Fruit fly (Drosophila melanogaster) whole organism, embryonic: Measurements from ENCODE around the gene mRRF1.

ENCODE experiments used
- Bgb ChIP-seq: fragments of 200-800 bp; sonication (Bioruptor generic); IDR thresholded peaks from 2 replicates; pipeline ENCODE4 v1.3.6; 2022; ENCODE audit warnings: missing biosample characterization, missing genetic modification characterization; ENCODE audit not compliant: partially characterized antibody
- C15 ChIP-seq: fragments of 200-800 bp; sonication (Bioruptor generic); IDR thresholded peaks from 3 replicates; pipeline ENCODE4 v1.3.6; 2022; ENCODE audit warnings: missing biosample characterization, missing genetic modification characterization
- CG10147 ChIP-seq: fragments of 200-800 bp; sonication (Bioruptor generic); optimal IDR thresholded peaks from 2 replicates; lab custom pipeline; 2019; ENCODE audit warnings: missing biosample characterization, mild to moderate bottlenecking, missing genetic modification characterization, moderate library complexity
- CG11085 ChIP-seq: fragments of 200-800 bp; sonication (Bioruptor generic); IDR thresholded peaks from 2 replicates; pipeline ENCODE4 v1.3.6; 2022; ENCODE audit warnings: missing biosample characterization, missing genetic modification characterization
- CG12659 ChIP-seq: fragments of 200-800 bp; sonication (Bioruptor generic); optimal IDR thresholded peaks from 3 replicates; lab custom pipeline; 2017; ENCODE audit warnings: mild to moderate bottlenecking, missing biosample characterization, missing genetic modification reagents, missing genetic modification characterization
- CG12744 ChIP-seq: fragments of 200-800 bp; sonication (Bioruptor generic); optimal IDR thresholded peaks from 2 replicates; lab custom pipeline; 2016; ENCODE audit warnings: missing biosample characterization, missing genetic modification characterization
- CG16779 ChIP-seq: fragments of 200-800 bp; sonication (Bioruptor generic); IDR thresholded peaks from 2 replicates; pipeline ENCODE4 v1.3.6; 2022; ENCODE audit warnings: missing biosample characterization, missing genetic modification characterization
- CG17359 ChIP-seq: fragments of 200-800 bp; sonication (Bioruptor generic); optimal IDR thresholded peaks from 3 replicates; lab custom pipeline; 2018; ENCODE audit warnings: missing biosample characterization, mild to moderate bottlenecking, missing genetic modification characterization, moderate library complexity
- CG2120 ChIP-seq: fragments of 200-800 bp; sonication (Bioruptor generic); optimal IDR thresholded peaks from 3 replicates; lab custom pipeline; 2016; ENCODE audit warnings: missing biosample characterization, missing genetic modification characterization
- CG31224 ChIP-seq: fragments of 200-800 bp; sonication (Bioruptor generic); IDR thresholded peaks from 2 replicates; pipeline ENCODE4 v1.3.6; 2022; ENCODE audit warnings: missing biosample characterization, missing genetic modification characterization
- CG3281 ChIP-seq: fragments of 200-800 bp; sonication (Bioruptor generic); optimal IDR thresholded peaks from 3 replicates; lab custom pipeline; 2017; ENCODE audit warnings: missing biosample characterization, mild to moderate bottlenecking, missing genetic modification characterization
- CG33557 ChIP-seq: fragments of 200-800 bp; sonication (Bioruptor generic); optimal IDR thresholded peaks from 2 replicates; lab custom pipeline; 2019; ENCODE audit warnings: missing biosample characterization, mild to moderate bottlenecking, missing genetic modification characterization, moderate library complexity
- CG3407 ChIP-seq: fragments of 200-800 bp; sonication (Bioruptor generic); optimal IDR thresholded peaks from 2 replicates; lab custom pipeline; 2018; ENCODE audit warnings: missing biosample characterization, mild to moderate bottlenecking, missing genetic modification characterization
- CG34224 ChIP-seq: fragments of 200-800 bp; sonication (Bioruptor generic); IDR thresholded peaks from 3 replicates; pipeline ENCODE4 v1.3.6; 2022; ENCODE audit warnings: missing biosample characterization, missing genetic modification characterization; ENCODE audit not compliant: partially characterized antibody
- CG34376 ChIP-seq: fragments of 200-800 bp; sonication (Bioruptor generic); optimal IDR thresholded peaks from 2 replicates; lab custom pipeline; 2018; ENCODE audit warnings: missing biosample characterization, mild to moderate bottlenecking, missing genetic modification characterization
- CG8290 ChIP-seq, 3 experiments: fragments of 200-800 bp; sonication (Bioruptor generic); optimal IDR thresholded peaks; 2 replicates each; lab custom pipeline; 2016 to 2019; ENCODE audit warnings: missing biosample characterization in 3 of 3, missing genetic modification characterization in 3 of 3, mild to moderate bottlenecking in 2 of 3, moderate library complexity in 1 of 3
- CG8388 ChIP-seq: fragments of 200-800 bp; sonication (Bioruptor generic); optimal IDR thresholded peaks from 2 replicates; lab custom pipeline; 2019; ENCODE audit warnings: missing biosample characterization, mild to moderate bottlenecking, missing genetic modification characterization, moderate library complexity
- Hr3 ChIP-seq: fragments of 200-800 bp; sonication (Bioruptor generic); optimal IDR thresholded peaks from 3 replicates; lab custom pipeline; 2016; ENCODE audit warnings: missing biosample characterization, missing genetic modification characterization
- MBD-R2 ChIP-seq: fragments of 200-800 bp; sonication (Bioruptor generic); IDR thresholded peaks from 2 replicates; pipeline ENCODE4 v1.3.6; 2022; ENCODE audit warnings: missing biosample characterization, missing genetic modification characterization
- Max ChIP-seq: fragments of 200-800 bp; sonication (Bioruptor generic); optimal IDR thresholded peaks from 2 replicates; lab custom pipeline; 2016; ENCODE audit warnings: missing biosample characterization, mild to moderate bottlenecking, missing genetic modification characterization
- NfI ChIP-seq: fragments of 200-800 bp; sonication (Bioruptor generic); optimal IDR thresholded peaks from 3 replicates; lab custom pipeline; 2018; ENCODE audit warnings: missing biosample characterization, mild to moderate bottlenecking, missing genetic modification characterization, moderate library complexity
- Pdp1 ChIP-seq, 2 experiments: fragments of 200-800 bp; sonication (Bioruptor generic); optimal IDR thresholded peaks; 3 replicates each; lab custom pipeline; 2016; ENCODE audit warnings: missing biosample characterization in 2 of 2, missing genetic modification characterization in 2 of 2, mild to moderate bottlenecking in 1 of 2, moderate library complexity in 1 of 2
- Rfx ChIP-seq: fragments of 200-800 bp; sonication (Bioruptor generic); IDR thresholded peaks from 2 replicates; pipeline ENCODE4 v1.3.6; 2022; ENCODE audit warnings: missing biosample characterization, missing genetic modification characterization
- Six4 ChIP-seq: fragments of 200-800 bp; sonication (Bioruptor generic); optimal IDR thresholded peaks from 2 replicates; lab custom pipeline; 2016; ENCODE audit warnings: missing biosample characterization, missing genetic modification characterization
- Sox102F ChIP-seq: fragments of 200-800 bp; sonication (Bioruptor generic); optimal IDR thresholded peaks from 2 replicates; lab custom pipeline; 2018; ENCODE audit warnings: missing biosample characterization, mild to moderate bottlenecking, missing genetic modification characterization, moderate library complexity
- YL-1 ChIP-seq: fragments of 200-800 bp; sonication (Bioruptor generic); optimal IDR thresholded peaks from 3 replicates; lab custom pipeline; 2017; ENCODE audit warnings: missing biosample characterization, mild to moderate bottlenecking, missing genetic modification characterization
- bsh ChIP-seq, 2 experiments: fragments of 200-800 bp; sonication (Bioruptor generic); optimal IDR thresholded peaks; 2 replicates each; lab custom pipeline; 2017 to 2018; ENCODE audit warnings: mild to moderate bottlenecking in 2 of 2, missing biosample characterization in 2 of 2, missing genetic modification characterization in 2 of 2, moderate library complexity in 1 of 2
- cwo ChIP-seq: fragments of 200-800 bp; sonication (Bioruptor generic); optimal IDR thresholded peaks from 3 replicates; lab custom pipeline; 2017; ENCODE audit warnings: missing biosample characterization, missing genetic modification characterization, mild to moderate bottlenecking, moderate library complexity, missing genetic modification reagents
- da ChIP-seq: fragments of 200-800 bp; sonication (Bioruptor generic); optimal IDR thresholded peaks from 2 replicates; lab custom pipeline; 2016; ENCODE audit warnings: missing biosample characterization, missing genetic modification characterization
- en ChIP-seq: fragments of 200-800 bp; sonication (Bioruptor generic); optimal IDR thresholded peaks from 2 replicates; lab custom pipeline; 2016; ENCODE audit warnings: missing biosample characterization, missing genetic modification characterization
- exex ChIP-seq: fragments of 200-800 bp; sonication (Bioruptor generic); optimal IDR thresholded peaks from 4 replicates; lab custom pipeline; 2018; ENCODE audit warnings: missing biosample characterization, mild to moderate bottlenecking, missing genetic modification characterization, moderate library complexity
- fd3F ChIP-seq: fragments of 200-800 bp; sonication (Bioruptor generic); optimal IDR thresholded peaks from 2 replicates; lab custom pipeline; 2018; ENCODE audit warnings: missing biosample characterization, mild to moderate bottlenecking, missing genetic modification characterization, moderate library complexity
- gce ChIP-seq: fragments of 200-800 bp; sonication (Bioruptor generic); IDR thresholded peaks from 3 replicates; pipeline ENCODE4 v1.3.6; 2022; ENCODE audit warnings: missing biosample characterization, missing genetic modification characterization
- gcm ChIP-seq: fragments of 200-800 bp; sonication (Bioruptor generic); optimal IDR thresholded peaks from 2 replicates; lab custom pipeline; 2019; ENCODE audit warnings: missing biosample characterization, mild to moderate bottlenecking, missing genetic modification characterization, moderate library complexity
- lola ChIP-seq, 3 experiments: fragments of >200 bp in 2 of 3; fragments of 200-800 bp in 1 of 3; sonication (Bioruptor generic) in 1 of 3; optimal IDR thresholded peaks; 2 replicates each; lab custom pipeline; 2017 to 2019; ENCODE audit warnings: missing biosample characterization in 3 of 3, missing genetic modification characterization in 3 of 3, mild to moderate bottlenecking in 1 of 3, moderate library complexity in 1 of 3
- pb ChIP-seq: fragments of 200-800 bp; sonication (Bioruptor generic); optimal IDR thresholded peaks from 3 replicates; lab custom pipeline; 2016; ENCODE audit warnings: missing biosample characterization, missing genetic modification characterization
- phol ChIP-seq: fragments of 200-800 bp; sonication (Bioruptor generic); optimal IDR thresholded peaks from 3 replicates; lab custom pipeline; 2018; ENCODE audit warnings: missing biosample characterization, mild to moderate bottlenecking, missing genetic modification characterization, moderate library complexity
- pzg ChIP-seq: fragments of 200-800 bp; sonication (Bioruptor generic); optimal IDR thresholded peaks from 3 replicates; lab custom pipeline; 2018; ENCODE audit warnings: missing biosample characterization, mild to moderate bottlenecking, missing genetic modification characterization, moderate library complexity
- ranshi ChIP-seq: fragments of 200-800 bp; sonication (Bioruptor generic); IDR thresholded peaks from 2 replicates; pipeline ENCODE4 v1.3.6; 2022; ENCODE audit warnings: missing biosample characterization, missing genetic modification characterization
- row ChIP-seq: fragments of 200-800 bp; sonication (Bioruptor generic); IDR thresholded peaks from 3 replicates; pipeline ENCODE4 v1.3.6; 2022; ENCODE audit warnings: missing biosample characterization, missing genetic modification characterization
- scrt ChIP-seq: fragments of 200-800 bp; sonication (Bioruptor generic); optimal IDR thresholded peaks from 2 replicates; lab custom pipeline; 2018; ENCODE audit warnings: missing biosample characterization, mild to moderate bottlenecking, missing genetic modification characterization, moderate library complexity
- slbo ChIP-seq: fragments of 200-800 bp; sonication (Bioruptor generic); IDR thresholded peaks from 2 replicates; pipeline ENCODE4 v1.3.6; 2022; ENCODE audit warnings: missing biosample characterization, missing genetic modification characterization
- sna ChIP-seq: fragments of 200-800 bp; sonication (Bioruptor generic); IDR thresholded peaks from 2 replicates; pipeline ENCODE4 v1.3.6; 2022; ENCODE audit warnings: missing biosample characterization, missing genetic modification characterization; ENCODE audit not compliant: partially characterized antibody
- so ChIP-seq: fragments of 200-800 bp; sonication (Bioruptor generic); IDR thresholded peaks from 3 replicates; pipeline ENCODE4 v1.3.6; 2022; ENCODE audit warnings: missing biosample characterization, missing genetic modification characterization
- stc ChIP-seq: fragments of 200-800 bp; sonication (Bioruptor generic); IDR thresholded peaks from 2 replicates; pipeline ENCODE4 v1.3.6; 2022; ENCODE audit warnings: missing biosample characterization, missing genetic modification characterization
- stwl ChIP-seq: fragments of 200-800 bp; sonication (Bioruptor generic); optimal IDR thresholded peaks from 3 replicates; lab custom pipeline; 2018; ENCODE audit warnings: missing biosample characterization, mild to moderate bottlenecking, missing genetic modification characterization, moderate library complexity
- tgo ChIP-seq: fragments of 200-800 bp; sonication (Bioruptor generic); IDR thresholded peaks from 3 replicates; pipeline ENCODE4 v1.3.6; 2022; ENCODE audit warnings: missing biosample characterization, missing genetic modification characterization
- unc-4 ChIP-seq: fragments of 200-800 bp; sonication (Bioruptor generic); IDR thresholded peaks from 2 replicates; pipeline ENCODE4 v1.3.6; 2022; ENCODE audit warnings: missing biosample characterization, missing genetic modification characterization; ENCODE audit not compliant: partially characterized antibody

The mRRF1 gene

dm6 chr3L:9370907-9371365 is 6.8 kb downstream of the mRRF1 start, which contains the start of gene Fdx1 (continued):
- peak; percentile 35 for TF ChIP-seq Hr3
- peak; percentile 16 for TF ChIP-seq fd3F (GFP tag; lab: Kevin White, UChicago)
- TF ChIP-seq gce (GFP tag; lab: Robert Waterston, UW) = 0 out of 3 replicates have a peak, but pooled peaks have one; percentile 51
- peak; percentile 1 for TF ChIP-seq YL-1 (GFP tag; lab: Kevin White, UChicago)
- peak; percentile 46 for TF ChIP-seq CG10147 (GFP tag; lab: Kevin White, UChicago)
- no peak for TF ChIP-seq en (GFP tag; lab: Kevin White, UChicago)
- TF ChIP-seq NfI (GFP tag; lab: Kevin White, UChicago) = peak; percentile 28
- TF ChIP-seq CG34376 (GFP tag; lab: Kevin White, UChicago) = peak; percentile 10
- no peak for TF ChIP-seq CG12744
- TF ChIP-seq lola (GFP tag; optimal IDR thresholded peaks at IDR 0.05; lab: Kevin White, UChicago) = peak in 1 of 3 experiments; percentile 14
- TF ChIP-seq CG17359 (tag; lab: Kevin White, UChicago) = no peak
- TF ChIP-seq Sox102F (GFP tag; lab: Kevin White, UChicago) = no peak
- TF ChIP-seq stc (GFP tag; lab: Robert Waterston, UW) = no peak
- TF ChIP-seq phol (tag; lab: Kevin White, UChicago) = peak; percentile 36
- peak in 1 of 2 experiments; percentile 59 for TF ChIP-seq Pdp1 (GFP tag; optimal IDR thresholded peaks at IDR 0.05; lab: Kevin White, UChicago)
- no peak for TF ChIP-seq CG31224 (GFP tag; lab: Robert Waterston, UW)
- TF ChIP-seq cwo = peak; percentile 4
- TF ChIP-seq da (GFP tag; lab: Kevin White, UChicago) = no peak
- no peak for TF ChIP-seq pb (GFP tag; lab: Kevin White, UChicago)
- TF ChIP-seq Max = no peak
- TF ChIP-seq sna (GFP tag; lab: Robert Waterston, UW) = peak; percentile 77
- peak; percentile 33; the same call in 1 of the 2 replicates for TF ChIP-seq Bgb (GFP tag; lab: Robert Waterston, UW)
- TF ChIP-seq bsh (GFP tag; optimal IDR thresholded peaks at IDR 0.05; lab: Kevin White, UChicago) = peak in 1 of 2 experiments; percentile 50
- TF ChIP-seq CG2120 (GFP tag; lab: Kevin White, UChicago) = peak; percentile 66
- TF ChIP-seq Six4 (GFP tag; lab: Kevin White, UChicago) = peak; percentile 11
- peak; percentile 28; the same call in 2 of the 3 replicates for TF ChIP-seq tgo
- no peak for TF ChIP-seq stwl (tag; lab: Kevin White, UChicago)
- TF ChIP-seq row (GFP tag; lab: Robert Waterston, UW) = peak; percentile 84
- 0 out of 3 replicates have a peak, but pooled peaks have one; percentile 27 for TF ChIP-seq so
- TF ChIP-seq CG34224 (GFP tag; lab: Robert Waterston, UW) = peak; percentile 47; the same call in 2 of the 3 replicates
- peak; percentile 32 for TF ChIP-seq exex (tag; lab: Kevin White, UChicago)
- TF ChIP-seq MBD-R2 = peak; percentile 70
- no peak for TF ChIP-seq scrt (GFP tag; lab: Kevin White, UChicago)
- TF ChIP-seq CG3407 = no peak
- TF ChIP-seq CG8290 (GFP tag; optimal IDR thresholded peaks at IDR 0.05; lab: Kevin White, UChicago) = peak; percentile 0
- no peak for TF ChIP-seq CG8290 (tag; optimal IDR thresholded peaks at IDR 0.05; lab: Kevin White, UChicago)
- TF ChIP-seq CG8388 (GFP tag; lab: Kevin White, UChicago) = peak; percentile 40
- no peak for TF ChIP-seq CG11085 (GFP tag; lab: Robert Waterston, UW)
- peak; percentile 70 for TF ChIP-seq unc-4 (GFP tag; lab: Robert Waterston, UW)
- peak; percentile 67 for TF ChIP-seq Rfx (GFP tag; lab: Robert Waterston, UW)
- no peak for TF ChIP-seq C15
- TF ChIP-seq slbo (GFP tag; lab: Robert Waterston, UW) = peak; percentile 74
- no peak for TF ChIP-seq CG16779 (GFP tag; lab: Robert Waterston, UW)
- peak; percentile 22 for TF ChIP-seq gcm
- peak; percentile 37; the same call in 1 of the 2 replicates for TF ChIP-seq ranshi
- peak; percentile 24 for TF ChIP-seq CG3281 (GFP tag; lab: Kevin White, UChicago)
- TF ChIP-seq CG12659 = peak; percentile 27
- peak; percentile 20 for TF ChIP-seq CG33557
- peak; percentile 45 for TF ChIP-seq pzg (GFP tag; lab: Kevin White, UChicago)
